Fruit fly (Drosophila melanogaster): ENCODE data around the gene Tgi.

dm6 chr3L:13502484-13503109 is 16.0 kb downstream of the Tgi start, which contains the start of gene Spt20:
- TF ChIP-seq Rel (GFP tag; optimal IDR thresholded peaks at IDR 0.05) (no peak), Rel (tag; optimal IDR thresholded peaks at IDR 0.05) (no peak), tai (GFP tag; optimal IDR thresholded peaks at IDR 0.05) (no peak), woc (GFP tag; optimal IDR thresholded peaks at IDR 0.05) (no peak), usp (GFP tag; optimal IDR thresholded peaks at IDR 0.05) (no peak), br (GFP tag; optimal IDR thresholded peaks at IDR 0.05) (no peak), h (GFP tag; optimal IDR thresholded peaks at IDR 0.05) (no peak), Hr83 (GFP tag; optimal IDR thresholded peaks at IDR 0.05; ENCODE audit: poor library complexity, severe bottlenecking) (no peak), fru (GFP tag; optimal IDR thresholded peaks at IDR 0.05) (no peak), rgr (GFP tag; optimal IDR thresholded peaks at IDR 0.05) (no peak), brk (GFP tag; optimal IDR thresholded peaks at IDR 0.05) (no peak), Dfd (GFP tag; optimal IDR thresholded peaks at IDR 0.05) (no peak)

All from whole organism, wandering third instar larva.